Fruit fly (Drosophila melanogaster): ENCODE results near the gene spn-A.
A peak's percentile ranks its signal among the peaks of the same experiment; 100 is the strongest.

Gene spn-A

DNA sequence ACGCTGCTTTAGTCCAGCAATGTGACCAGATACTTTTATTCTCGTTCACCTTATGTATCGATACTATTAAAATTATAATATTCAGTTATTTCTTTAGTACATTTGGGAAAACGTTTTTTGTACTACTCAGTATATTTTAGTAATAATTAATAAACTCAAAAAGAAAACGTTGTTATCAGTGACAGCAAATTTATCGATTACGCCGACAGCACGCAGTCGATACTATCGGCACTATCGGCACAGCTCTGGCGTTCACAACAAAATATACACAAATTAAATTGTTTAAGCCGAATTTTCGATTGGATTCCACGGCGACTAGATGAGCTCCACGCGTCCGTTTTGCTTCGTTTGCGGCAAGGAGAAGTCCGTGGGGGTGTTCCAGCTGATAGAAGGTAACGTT lies 16.3 kb downstream of the spn-A start, which contains the start of the genes janA, Sry-alpha and Sry-beta (continued):
- peak; percentile 59; the same call in 1 of the 3 replicates for TF ChIP-seq CG34422 (GFP tag; IDR thresholded peaks at IDR 0.05)
- no peak for TF ChIP-seq lola (GFP tag; optimal IDR thresholded peaks at IDR 0.05)
- TF ChIP-seq CG18619 (GFP tag; optimal IDR thresholded peaks at IDR 0.05) = no peak
- no peak for TF ChIP-seq p53 (GFP tag; optimal IDR thresholded peaks at IDR 0.05)
- peak; percentile 98 for TF ChIP-seq tna (GFP tag; IDR thresholded peaks at IDR 0.05; ENCODE audit: partially characterized antibody)
- no peak for TF ChIP-seq luna (GFP tag; optimal IDR thresholded peaks at IDR 0.05)
- peak; percentile 16 for TF ChIP-seq CG30403 (GFP tag; optimal IDR thresholded peaks at IDR 0.05)
- no peak for TF ChIP-seq CG1647 (GFP tag; optimal IDR thresholded peaks at IDR 0.05)
- TF ChIP-seq CG11093 (GFP tag; IDR thresholded peaks at IDR 0.05) = no peak
- TF ChIP-seq mam (GFP tag; optimal IDR thresholded peaks at IDR 0.05) = no peak
- TF ChIP-seq Six4 (GFP tag; optimal IDR thresholded peaks at IDR 0.05) = no peak
- no peak for TF ChIP-seq ab (GFP tag; optimal IDR thresholded peaks at IDR 0.05)
- no peak for TF ChIP-seq Drgx (GFP tag; IDR thresholded peaks at IDR 0.05)
- peak; percentile 78 for TF ChIP-seq CG3995 (GFP tag; optimal IDR thresholded peaks at IDR 0.05)
- no peak for TF ChIP-seq slou (GFP tag; optimal IDR thresholded peaks at IDR 0.05)
- TF ChIP-seq MESR4 (GFP tag; optimal IDR thresholded peaks at IDR 0.05) = peak; percentile 71
- no peak for TF ChIP-seq ftz-f1 (GFP tag; optimal IDR thresholded peaks at IDR 0.05)
- no peak for TF ChIP-seq CG2678 (tag; optimal IDR thresholded peaks at IDR 0.05)
- TF ChIP-seq tx (GFP tag; optimal IDR thresholded peaks at IDR 0.05) = no peak
- no peak for TF ChIP-seq NC2α (GFP tag; optimal IDR thresholded peaks at IDR 0.05)
- no peak for TF ChIP-seq CG3407 (GFP tag; optimal IDR thresholded peaks at IDR 0.05)
- TF ChIP-seq Abd-B (GFP tag; optimal IDR thresholded peaks at IDR 0.05) = no peak
- peak; percentile 4; the same call in 1 of the 2 replicates for TF ChIP-seq CG9215 (GFP tag; IDR thresholded peaks at IDR 0.05)
- no peak for TF ChIP-seq Oli (tag; optimal IDR thresholded peaks at IDR 0.05)
- TF ChIP-seq H2.0 (GFP tag; IDR thresholded peaks at IDR 0.05) = no peak
- no peak for TF ChIP-seq prd (optimal IDR thresholded peaks at IDR 0.05)
- peak; percentile 10; the same call in 1 of the 3 replicates for TF ChIP-seq prd (GFP tag; IDR thresholded peaks at IDR 0.05)
- TF ChIP-seq Fer1 (GFP tag; optimal IDR thresholded peaks at IDR 0.05) = peak; percentile 9
- TF ChIP-seq CG11247 (GFP tag; IDR thresholded peaks at IDR 0.05) = no peak
- TF ChIP-seq hth (optimal IDR thresholded peaks at IDR 0.05) = no peak
- no peak for TF ChIP-seq caup (GFP tag; optimal IDR thresholded peaks at IDR 0.05; ENCODE audit: severe bottlenecking)
- TF ChIP-seq CG7556 (GFP tag; optimal IDR thresholded peaks at IDR 0.05) = no peak
- TF ChIP-seq Hr51 (GFP tag; optimal IDR thresholded peaks at IDR 0.05) = no peak
- TF ChIP-seq sim (GFP tag; IDR thresholded peaks at IDR 0.05) = no peak
- no peak for TF ChIP-seq CG17568 (GFP tag; optimal IDR thresholded peaks at IDR 0.05)
- no peak for TF ChIP-seq Hmr (GFP tag; optimal IDR thresholded peaks at IDR 0.05)
- peak; percentile 99 for TF ChIP-seq nerfin-2 (GFP tag; IDR thresholded peaks at IDR 0.05; ENCODE audit: partially characterized antibody)
- peak; percentile 99 for TF ChIP-seq unc-4 (GFP tag; IDR thresholded peaks at IDR 0.05; ENCODE audit: partially characterized antibody)
- no peak for TF ChIP-seq CG16779 (GFP tag; IDR thresholded peaks at IDR 0.05)
- no peak for TF ChIP-seq HLH54F (GFP tag; optimal IDR thresholded peaks at IDR 0.05)
- TF ChIP-seq scrt (GFP tag; optimal IDR thresholded peaks at IDR 0.05) = no peak
- no peak for TF ChIP-seq slp2 (GFP tag; optimal IDR thresholded peaks at IDR 0.05)
- TF ChIP-seq Ssrp (tag; optimal IDR thresholded peaks at IDR 0.05) = no peak
- TF ChIP-seq CG2199 (GFP tag; IDR thresholded peaks at IDR 0.05) = no peak
- no peak for TF ChIP-seq Vsx1 (GFP tag; optimal IDR thresholded peaks at IDR 0.05)
- no peak for TF ChIP-seq gem (tag; optimal IDR thresholded peaks at IDR 0.05)
- peak; percentile 97 for TF ChIP-seq CG42726 (GFP tag; IDR thresholded peaks at IDR 0.05; ENCODE audit: partially characterized antibody)
- TF ChIP-seq Med (GFP tag) = peak; percentile 86
- no peak for TF ChIP-seq br (optimal IDR thresholded peaks at IDR 0.05)
- TF ChIP-seq Eip74EF (GFP tag; optimal IDR thresholded peaks at IDR 0.05) = no peak
- no peak for TF ChIP-seq CG1792 (GFP tag; optimal IDR thresholded peaks at IDR 0.05)
- TF ChIP-seq Spps (tag; optimal IDR thresholded peaks at IDR 0.05) = no peak
